Fruit fly (Drosophila melanogaster) whole organism, embryonic: ENCODE data around the gene Phae2.

Experiments
- B-H2 ChIP-seq: fragments of 200-800 bp; sonication (Bioruptor generic); optimal IDR thresholded peaks from 2 replicates; lab custom pipeline; 2018; ENCODE audit warnings: missing biosample characterization, mild to moderate bottlenecking, missing genetic modification characterization
- CG11456 ChIP-seq: fragments of 200-800 bp; sonication (Bioruptor generic); IDR thresholded peaks from 3 replicates; pipeline ENCODE4 v1.3.6; 2022; ENCODE audit warnings: missing biosample characterization, missing genetic modification characterization
- CG11723 ChIP-seq: fragments of 200-800 bp; sonication (Bioruptor generic); optimal IDR thresholded peaks from 2 replicates; lab custom pipeline; 2017; ENCODE audit warnings: missing biosample characterization, mild to moderate bottlenecking, missing genetic modification characterization
- CG12104 ChIP-seq: fragments of 200-800 bp; sonication (Bioruptor generic); optimal IDR thresholded peaks from 3 replicates; lab custom pipeline; 2016; ENCODE audit warnings: missing biosample characterization, missing genetic modification characterization
- CG12391 ChIP-seq: fragments of 200-800 bp; sonication (Bioruptor generic); optimal IDR thresholded peaks from 3 replicates; lab custom pipeline; 2018; ENCODE audit warnings: missing biosample characterization, mild to moderate bottlenecking, missing genetic modification characterization, moderate library complexity
- CG14710 ChIP-seq: fragments of 200-800 bp; sonication (Bioruptor generic); optimal IDR thresholded peaks from 3 replicates; lab custom pipeline; 2019; ENCODE audit warnings: missing biosample characterization, mild to moderate bottlenecking, missing genetic modification characterization, moderate library complexity
- CG15073 ChIP-seq: fragments of 200-800 bp; sonication (Bioruptor generic); optimal IDR thresholded peaks from 2 replicates; lab custom pipeline; 2016; ENCODE audit warnings: missing biosample characterization, missing genetic modification characterization
- CG17359 ChIP-seq: fragments of 200-800 bp; sonication (Bioruptor generic); optimal IDR thresholded peaks from 3 replicates; lab custom pipeline; 2018; ENCODE audit warnings: missing biosample characterization, mild to moderate bottlenecking, missing genetic modification characterization, moderate library complexity
- CG17612 ChIP-seq: fragments of 200-800 bp; sonication (Bioruptor generic); IDR thresholded peaks from 2 replicates; pipeline ENCODE4 v1.3.6; 2022; ENCODE audit warnings: missing biosample characterization, missing genetic modification characterization
- CG18262 ChIP-seq: fragments of 200-800 bp; optimal IDR thresholded peaks from 3 replicates; lab custom pipeline; 2019; ENCODE audit warnings: missing biosample characterization, mild to moderate bottlenecking, missing genetic modification characterization, moderate library complexity
- CG2712 ChIP-seq: fragments of 200-800 bp; optimal IDR thresholded peaks from 3 replicates; lab custom pipeline; 2019; ENCODE audit warnings: missing biosample characterization, mild to moderate bottlenecking, missing genetic modification characterization, moderate library complexity
- CG2875 ChIP-seq: fragments of 200-800 bp; sonication (Bioruptor generic); optimal IDR thresholded peaks from 2 replicates; lab custom pipeline; 2017; ENCODE audit warnings: missing biosample characterization, mild to moderate bottlenecking, missing genetic modification characterization, missing genetic modification reagents
- CG3065 ChIP-seq: fragments of 200-800 bp; sonication (Bioruptor generic); optimal IDR thresholded peaks from 2 replicates; lab custom pipeline; 2016; ENCODE audit warnings: missing biosample characterization, missing genetic modification characterization
- CG33557 ChIP-seq: fragments of 200-800 bp; sonication (Bioruptor generic); optimal IDR thresholded peaks from 2 replicates; lab custom pipeline; 2019; ENCODE audit warnings: missing biosample characterization, mild to moderate bottlenecking, missing genetic modification characterization, moderate library complexity
- CG3407 ChIP-seq: fragments of 200-800 bp; sonication (Bioruptor generic); optimal IDR thresholded peaks from 2 replicates; lab custom pipeline; 2018; ENCODE audit warnings: missing biosample characterization, mild to moderate bottlenecking, missing genetic modification characterization
- CG34224 ChIP-seq: fragments of 200-800 bp; sonication (Bioruptor generic); IDR thresholded peaks from 3 replicates; pipeline ENCODE4 v1.3.6; 2022; ENCODE audit warnings: missing biosample characterization, missing genetic modification characterization; ENCODE audit not compliant: partially characterized antibody
- CG6765 ChIP-seq: fragments of 200-800 bp; sonication (Bioruptor generic); optimal IDR thresholded peaks from 3 replicates; lab custom pipeline; 2017; ENCODE audit warnings: missing biosample characterization, mild to moderate bottlenecking, missing genetic modification characterization
- CG6813 ChIP-seq: fragments of 200-800 bp; sonication (Bioruptor generic); optimal IDR thresholded peaks from 2 replicates; lab custom pipeline; 2017; ENCODE audit warnings: missing biosample characterization, missing genetic modification characterization, mild to moderate bottlenecking, moderate library complexity, missing genetic modification reagents
- CG8765 ChIP-seq: fragments of 200-800 bp; sonication (Bioruptor generic); IDR thresholded peaks from 2 replicates; pipeline ENCODE4 v1.3.6; 2022; ENCODE audit warnings: missing biosample characterization, missing genetic modification characterization
- Fer1 ChIP-seq: fragments of 200-800 bp; sonication (Bioruptor generic); optimal IDR thresholded peaks from 2 replicates; lab custom pipeline; 2017; ENCODE audit warnings: missing biosample characterization, mild to moderate bottlenecking, missing genetic modification characterization
- Hr3 ChIP-seq: fragments of 200-800 bp; sonication (Bioruptor generic); optimal IDR thresholded peaks from 3 replicates; lab custom pipeline; 2016; ENCODE audit warnings: missing biosample characterization, missing genetic modification characterization
- Nf-YC ChIP-seq: fragments of 200-800 bp; optimal IDR thresholded peaks from 3 replicates; lab custom pipeline; 2019; ENCODE audit warnings: missing biosample characterization, mild to moderate bottlenecking, missing genetic modification characterization, moderate library complexity
- Opbp ChIP-seq: fragments of 200-800 bp; sonication (Bioruptor generic); IDR thresholded peaks from 3 replicates; pipeline ENCODE4 v1.3.6; 2022; ENCODE audit warnings: missing biosample characterization, missing genetic modification characterization; ENCODE audit not compliant: partially characterized antibody
- Pdp1 ChIP-seq, 2 experiments: fragments of 200-800 bp; sonication (Bioruptor generic); optimal IDR thresholded peaks; 3 replicates each; lab custom pipeline; 2016; ENCODE audit warnings: missing biosample characterization in 2 of 2, missing genetic modification characterization in 2 of 2, mild to moderate bottlenecking in 1 of 2, moderate library complexity in 1 of 2
- Ptx1 ChIP-seq: fragments of 200-800 bp; sonication (Bioruptor generic); IDR thresholded peaks from 2 replicates; pipeline ENCODE4 v1.3.6; 2022; ENCODE audit warnings: missing biosample characterization, missing genetic modification characterization
- bsh ChIP-seq, 2 experiments: fragments of 200-800 bp; sonication (Bioruptor generic); optimal IDR thresholded peaks; 2 replicates each; lab custom pipeline; 2017 to 2018; ENCODE audit warnings: mild to moderate bottlenecking in 2 of 2, missing biosample characterization in 2 of 2, missing genetic modification characterization in 2 of 2, moderate library complexity in 1 of 2
- croc ChIP-seq: fragments of 200-800 bp; sonication (Bioruptor generic); conservative IDR thresholded peaks from 3 replicates; pipeline ENCODE4 v1.3.6; 2022; ENCODE audit warnings: missing biosample characterization, missing genetic modification characterization
- disco-r ChIP-seq: fragments of 200-800 bp; sonication (Bioruptor generic); optimal IDR thresholded peaks from 2 replicates; lab custom pipeline; 2016; ENCODE audit warnings: missing biosample characterization, missing genetic modification characterization
- fru ChIP-seq: fragments of >200 bp; optimal IDR thresholded peaks from 2 replicates; lab custom pipeline; 2017
- ftz-f1 ChIP-seq: fragments of 200-800 bp; sonication (Bioruptor generic); optimal IDR thresholded peaks from 2 replicates; lab custom pipeline; 2016; ENCODE audit warnings: missing biosample characterization, missing genetic modification characterization
- gcm ChIP-seq: fragments of 200-800 bp; sonication (Bioruptor generic); optimal IDR thresholded peaks from 2 replicates; lab custom pipeline; 2019; ENCODE audit warnings: missing biosample characterization, mild to moderate bottlenecking, missing genetic modification characterization, moderate library complexity
- lab ChIP-seq: fragments of 200-800 bp; sonication (Bioruptor generic); optimal IDR thresholded peaks from 3 replicates; lab custom pipeline; 2017; ENCODE audit warnings: missing biosample characterization, missing genetic modification characterization, mild to moderate bottlenecking, moderate library complexity, missing genetic modification reagents
- maf-S ChIP-seq: fragments of 200-800 bp; sonication (Bioruptor generic); optimal IDR thresholded peaks from 2 replicates; lab custom pipeline; 2016; ENCODE audit warnings: missing biosample characterization, missing genetic modification characterization
- mam ChIP-seq: fragments of 200-800 bp; sonication (Bioruptor generic); optimal IDR thresholded peaks from 3 replicates; lab custom pipeline; 2016; ENCODE audit warnings: missing biosample characterization, missing genetic modification characterization
- nom ChIP-seq: fragments of 200-800 bp; sonication (Bioruptor generic); optimal IDR thresholded peaks from 2 replicates; lab custom pipeline; 2017; ENCODE audit warnings: missing biosample characterization, missing genetic modification characterization, mild to moderate bottlenecking, moderate library complexity, missing genetic modification reagents
- peb ChIP-seq: fragments of 200-800 bp; sonication (Bioruptor generic); IDR thresholded peaks from 2 replicates; pipeline ENCODE4 v1.3.6; 2022; ENCODE audit warnings: missing biosample characterization, missing genetic modification characterization
- ranshi ChIP-seq: fragments of 200-800 bp; sonication (Bioruptor generic); IDR thresholded peaks from 2 replicates; pipeline ENCODE4 v1.3.6; 2022; ENCODE audit warnings: missing biosample characterization, missing genetic modification characterization
- sens ChIP-seq: fragments of 200-800 bp; sonication (Bioruptor generic); peaks from one replicate; lab custom pipeline; 2016; ENCODE audit warnings: missing biosample characterization, missing genetic modification characterization
- shn ChIP-seq: fragments of 200-800 bp; sonication (Bioruptor generic); optimal IDR thresholded peaks from 3 replicates; lab custom pipeline; 2016; ENCODE audit warnings: missing biosample characterization, missing genetic modification characterization
- sqz ChIP-seq: fragments of 200-800 bp; sonication (Bioruptor generic); optimal IDR thresholded peaks from 3 replicates; lab custom pipeline; 2018; ENCODE audit warnings: missing biosample characterization, mild to moderate bottlenecking, missing genetic modification characterization
- vnd ChIP-seq: fragments of 200-800 bp; sonication (Bioruptor generic); IDR thresholded peaks from 3 replicates; pipeline ENCODE4 v1.3.6; 2022; ENCODE audit warnings: missing biosample characterization, missing genetic modification characterization; ENCODE audit not compliant: partially characterized antibody

Gene Phae2

DNA sequence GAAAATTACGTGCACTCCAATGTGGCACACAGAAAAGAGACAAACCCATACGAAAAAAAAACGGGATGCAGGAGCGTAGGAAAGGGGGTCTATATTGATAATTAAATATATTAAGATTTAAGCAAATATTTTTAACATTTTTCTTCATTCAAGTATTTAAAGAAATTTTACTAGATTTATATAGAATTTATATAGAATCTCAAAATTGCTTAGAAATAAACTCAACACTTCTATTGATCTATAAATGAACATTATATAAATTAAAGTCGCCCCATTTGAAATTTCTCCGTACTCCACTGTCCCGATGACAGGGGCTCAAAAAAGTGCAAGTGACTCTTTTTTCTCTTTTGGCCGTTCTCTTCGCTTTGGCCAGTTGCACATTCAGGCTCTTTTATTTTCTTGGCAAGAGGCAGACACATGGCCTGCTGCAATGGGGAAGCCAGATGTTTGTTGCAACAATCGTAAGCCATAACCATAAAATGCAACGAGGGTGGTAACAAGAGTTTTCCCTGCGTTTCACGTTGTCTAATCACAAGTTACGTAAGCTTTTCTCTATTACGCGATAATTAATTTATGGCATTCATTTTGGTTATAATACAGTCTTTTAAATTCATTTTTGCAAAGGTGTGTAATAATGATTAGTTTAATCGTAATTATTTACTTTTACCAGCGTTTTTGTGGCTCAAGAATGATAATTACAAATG is 45.1 kb upstream of the Phae2 start (continued):
- TF ChIP-seq disco-r, result no peak
- no peak for TF ChIP-seq lab (GFP tag; lab: Kevin White, UChicago)
- TF ChIP-seq shn, result no peak
- TF ChIP-seq nom (GFP tag; lab: Kevin White, UChicago), result peak; percentile 86
- TF ChIP-seq CG12104 (GFP tag; lab: Kevin White, UChicago), result no peak
- no peak for TF ChIP-seq CG11723
- TF ChIP-seq Fer1, result no peak
- no peak for TF ChIP-seq CG8765 (GFP tag; lab: Robert Waterston, UW)
- no peak for TF ChIP-seq CG3065
- TF ChIP-seq CG15073 (GFP tag; lab: Kevin White, UChicago), result no peak
- no peak for TF ChIP-seq peb (GFP tag; lab: Robert Waterston, UW)
- TF ChIP-seq CG14710 (tag; lab: Kevin White, UChicago), result peak; percentile 71
- peak; percentile 35 for TF ChIP-seq CG6813 (GFP tag; lab: Kevin White, UChicago)
- peak; percentile 78 for TF ChIP-seq CG33557 (GFP tag; lab: Kevin White, UChicago)
- no peak for TF ChIP-seq CG11456 (GFP tag; lab: Robert Waterston, UW)
- TF ChIP-seq CG17612 (GFP tag; lab: Robert Waterston, UW), result no peak
- no peak for TF ChIP-seq CG6765
- peak; percentile 58 for TF ChIP-seq CG12391
- TF ChIP-seq Hr3 (GFP tag; lab: Kevin White, UChicago), result peak; percentile 24
- TF ChIP-seq sqz (GFP tag; lab: Kevin White, UChicago), result peak; percentile 89
- TF ChIP-seq mam (GFP tag; lab: Kevin White, UChicago), result no peak
- TF ChIP-seq fru (lab: Kevin White, UChicago), result no peak
- TF ChIP-seq CG34224 (GFP tag; lab: Robert Waterston, UW), result no peak
- TF ChIP-seq Ptx1 (GFP tag; lab: Robert Waterston, UW), result 0 out of 2 replicates have a peak, but pooled peaks have one; percentile 5
- TF ChIP-seq gcm, result peak; percentile 52
- peak; percentile 79 for TF ChIP-seq CG18262
- no peak for TF ChIP-seq ranshi (GFP tag; lab: Robert Waterston, UW)
- TF ChIP-seq croc (GFP tag; lab: Robert Waterston, UW), result peak; percentile 38; the same call in 1 of the 3 replicates
- TF ChIP-seq sens (GFP tag; lab: Kevin White, UChicago), result peak; percentile 75
- TF ChIP-seq CG2875 (GFP tag; lab: Kevin White, UChicago), result peak; percentile 32
- TF ChIP-seq bsh (GFP tag; optimal IDR thresholded peaks at IDR 0.05; lab: Kevin White, UChicago), result peak; percentile 64 to 92
- no peak for TF ChIP-seq maf-S (GFP tag; lab: Kevin White, UChicago)
- TF ChIP-seq B-H2 (GFP tag; lab: Kevin White, UChicago), result no peak
- peak in 1 of 2 experiments; percentile 72 for TF ChIP-seq Pdp1 (GFP tag; optimal IDR thresholded peaks at IDR 0.05; lab: Kevin White, UChicago)
- peak; percentile 30 for TF ChIP-seq CG17359 (tag; lab: Kevin White, UChicago)
- no peak for TF ChIP-seq Nf-YC (tag; lab: Kevin White, UChicago)
- TF ChIP-seq vnd (GFP tag; lab: Robert Waterston, UW), result no peak
- no peak for TF ChIP-seq Opbp (GFP tag; lab: Robert Waterston, UW)
- peak; percentile 6 for TF ChIP-seq CG3407 (GFP tag; lab: Kevin White, UChicago)
- peak; percentile 75 for TF ChIP-seq CG2712 (tag; lab: Kevin White, UChicago)
- TF ChIP-seq ftz-f1, result no peak
